Fruit fly (Drosophila melanogaster) whole organism, embryonic: ENCODE data around the gene CG9776.

Experiments used
- CG1024 ChIP-seq: fragments of 200-800 bp; sonication (Bioruptor generic); IDR thresholded peaks from 2 replicates; pipeline ENCODE4 v1.3.6; 2022; ENCODE audit warnings: missing biosample characterization, missing genetic modification characterization
- CG10267 ChIP-seq: fragments of 200-800 bp; sonication (Bioruptor generic); optimal IDR thresholded peaks from 2 replicates; lab custom pipeline; 2018; ENCODE audit warnings: missing biosample characterization, mild to moderate bottlenecking, missing genetic modification characterization, moderate library complexity
- CG10274 ChIP-seq: fragments of 200-800 bp; sonication (Bioruptor generic); optimal IDR thresholded peaks from 3 replicates; lab custom pipeline; 2017; ENCODE audit warnings: missing biosample characterization, mild to moderate bottlenecking, missing genetic modification characterization
- CG10959 ChIP-seq: fragments of 200-800 bp; sonication (Bioruptor generic); IDR thresholded peaks from 2 replicates; pipeline ENCODE4 v1.3.6; 2022; ENCODE audit warnings: missing biosample characterization, missing genetic modification characterization
- CG11398 ChIP-seq: fragments of 200-800 bp; sonication (Bioruptor generic); optimal IDR thresholded peaks from 2 replicates; lab custom pipeline; 2016; ENCODE audit warnings: missing biosample characterization, missing genetic modification characterization
- CG15073 ChIP-seq: fragments of 200-800 bp; sonication (Bioruptor generic); optimal IDR thresholded peaks from 2 replicates; lab custom pipeline; 2016; ENCODE audit warnings: missing biosample characterization, missing genetic modification characterization
- CG17361 ChIP-seq: fragments of 200-800 bp; sonication (Bioruptor generic); IDR thresholded peaks from 3 replicates; pipeline ENCODE4 v1.3.6; 2022; ENCODE audit warnings: missing biosample characterization, missing genetic modification characterization
- CG2120 ChIP-seq: fragments of 200-800 bp; sonication (Bioruptor generic); optimal IDR thresholded peaks from 3 replicates; lab custom pipeline; 2016; ENCODE audit warnings: missing biosample characterization, missing genetic modification characterization
- CG2712 ChIP-seq: fragments of 200-800 bp; optimal IDR thresholded peaks from 3 replicates; lab custom pipeline; 2019; ENCODE audit warnings: missing biosample characterization, mild to moderate bottlenecking, missing genetic modification characterization, moderate library complexity
- CG31224 ChIP-seq: fragments of 200-800 bp; sonication (Bioruptor generic); IDR thresholded peaks from 2 replicates; pipeline ENCODE4 v1.3.6; 2022; ENCODE audit warnings: missing biosample characterization, missing genetic modification characterization
- CG31388 ChIP-seq: fragments of 200-800 bp; sonication (Bioruptor generic); optimal IDR thresholded peaks from 2 replicates; lab custom pipeline; 2016; ENCODE audit warnings: missing biosample characterization, missing genetic modification characterization
- CG33213 ChIP-seq: fragments of 200-800 bp; sonication (Bioruptor generic); optimal IDR thresholded peaks from 3 replicates; lab custom pipeline; 2016; ENCODE audit warnings: missing biosample characterization, missing genetic modification characterization
- CG3838 ChIP-seq: fragments of 200-800 bp; sonication (Bioruptor generic); optimal IDR thresholded peaks from 3 replicates; lab custom pipeline; 2016; ENCODE audit warnings: missing biosample characterization, missing genetic modification characterization
- CG3847 ChIP-seq: fragments of 200-800 bp; sonication (Bioruptor generic); IDR thresholded peaks from 2 replicates; pipeline ENCODE4 v1.3.6; 2022; ENCODE audit warnings: missing biosample characterization, missing genetic modification characterization
- CG4360 ChIP-seq: fragments of 200-800 bp; sonication (Bioruptor generic); IDR thresholded peaks from 2 replicates; pipeline ENCODE4 v1.3.6; 2022; ENCODE audit warnings: missing biosample characterization, missing genetic modification characterization
- CG5245 ChIP-seq: fragments of 200-800 bp; sonication (Bioruptor generic); optimal IDR thresholded peaks from 3 replicates; lab custom pipeline; 2016; ENCODE audit warnings: missing biosample characterization, missing genetic modification characterization
- CG7963 ChIP-seq: fragments of 200-800 bp; sonication (Bioruptor generic); IDR thresholded peaks from 3 replicates; pipeline ENCODE4 v1.3.6; 2022; ENCODE audit warnings: missing biosample characterization, missing genetic modification characterization; ENCODE audit not compliant: partially characterized antibody
- CG8478 ChIP-seq: fragments of >200 bp; optimal IDR thresholded peaks from 2 replicates; lab custom pipeline; 2018
- CG8765 ChIP-seq: fragments of 200-800 bp; sonication (Bioruptor generic); IDR thresholded peaks from 2 replicates; pipeline ENCODE4 v1.3.6; 2022; ENCODE audit warnings: missing biosample characterization, missing genetic modification characterization
- CG8944 ChIP-seq: fragments of 200-800 bp; sonication (Bioruptor generic); optimal IDR thresholded peaks from 3 replicates; lab custom pipeline; 2016; ENCODE audit warnings: missing biosample characterization, missing genetic modification characterization
- Dad ChIP-seq: fragments of 200-800 bp; sonication (Bioruptor generic); optimal IDR thresholded peaks from 3 replicates; lab custom pipeline; 2016; ENCODE audit warnings: missing biosample characterization, missing genetic modification characterization
- Dip3 ChIP-seq: fragments of 200-800 bp; sonication (Bioruptor generic); optimal IDR thresholded peaks from 3 replicates; lab custom pipeline; 2016; ENCODE audit warnings: missing biosample characterization, missing genetic modification characterization
- Dref ChIP-seq: fragments of 200-800 bp; sonication (Bioruptor generic); IDR thresholded peaks from 2 replicates; pipeline ENCODE4 v1.3.6; 2022; ENCODE audit warnings: missing biosample characterization, missing genetic modification characterization
- Drgx ChIP-seq: fragments of 200-800 bp; sonication (Bioruptor generic); IDR thresholded peaks from 2 replicates; pipeline ENCODE4 v1.3.6; 2022; ENCODE audit warnings: missing biosample characterization, missing genetic modification characterization
- E2f1 ChIP-seq: fragments of 200-800 bp; sonication (Bioruptor generic); IDR thresholded peaks from 2 replicates; pipeline ENCODE4 v1.3.6; 2022; ENCODE audit warnings: missing biosample characterization, missing genetic modification characterization
- ERR ChIP-seq: fragments of 200-800 bp; sonication (Bioruptor generic); optimal IDR thresholded peaks from 2 replicates; lab custom pipeline; 2016; ENCODE audit warnings: missing biosample characterization, missing genetic modification characterization
- Fer1 ChIP-seq: fragments of 200-800 bp; sonication (Bioruptor generic); optimal IDR thresholded peaks from 2 replicates; lab custom pipeline; 2017; ENCODE audit warnings: missing biosample characterization, mild to moderate bottlenecking, missing genetic modification characterization
- Gsc ChIP-seq: fragments of 200-800 bp; sonication (Bioruptor generic); IDR thresholded peaks from 2 replicates; pipeline ENCODE4 v1.3.6; 2022; ENCODE audit warnings: missing biosample characterization, missing genetic modification characterization
- Hand ChIP-seq: fragments of 200-800 bp; sonication (Bioruptor generic); optimal IDR thresholded peaks from 2 replicates; lab custom pipeline; 2017; ENCODE audit warnings: mild to moderate bottlenecking, missing biosample characterization, missing genetic modification reagents, missing genetic modification characterization
- Hr78 ChIP-seq, 2 experiments: fragments of 200-800 bp in 1 of 2; fragments of >200 bp in 1 of 2; sonication (Bioruptor generic) in 1 of 2; optimal IDR thresholded peaks; 2 replicates each; lab custom pipeline; 2017 to 2019; ENCODE audit warnings: missing biosample characterization in 2 of 2, missing genetic modification characterization in 2 of 2, mild to moderate bottlenecking in 1 of 2, moderate library complexity in 1 of 2
- Hsf ChIP-seq: fragments of 200-800 bp; sonication (Bioruptor generic); optimal IDR thresholded peaks from 3 replicates; lab custom pipeline; 2016; ENCODE audit warnings: missing biosample characterization, missing genetic modification characterization
- Lhr ChIP-seq: fragments of 200-800 bp; sonication (Bioruptor generic); optimal IDR thresholded peaks from 3 replicates; lab custom pipeline; 2017; ENCODE audit warnings: mild to moderate bottlenecking, missing biosample characterization, missing genetic modification reagents, missing genetic modification characterization
- Mad ChIP-seq: fragments of 200-800 bp; sonication (Bioruptor generic); optimal IDR thresholded peaks from 2 replicates; lab custom pipeline; 2016; ENCODE audit warnings: missing biosample characterization, missing genetic modification characterization
- Med ChIP-seq: fragments of 200-800 bp; sonication (Bioruptor generic); peaks from one replicate; lab custom pipeline; 2016; ENCODE audit warnings: missing biosample characterization, missing genetic modification characterization, mild to moderate bottlenecking, inconsistent platforms, moderate library complexity
- NC2β ChIP-seq: fragments of 200-800 bp; sonication (Bioruptor generic); optimal IDR thresholded peaks from 2 replicates; lab custom pipeline; 2016; ENCODE audit warnings: missing biosample characterization, missing genetic modification characterization
- Opbp ChIP-seq: fragments of 200-800 bp; sonication (Bioruptor generic); IDR thresholded peaks from 3 replicates; pipeline ENCODE4 v1.3.6; 2022; ENCODE audit warnings: missing biosample characterization, missing genetic modification characterization; ENCODE audit not compliant: partially characterized antibody
- Rx ChIP-seq: fragments of 200-800 bp; sonication (Bioruptor generic); IDR thresholded peaks from 2 replicates; pipeline ENCODE4 v1.3.6; 2022; ENCODE audit warnings: missing biosample characterization, missing genetic modification characterization
- ara ChIP-seq: fragments of 200-800 bp; sonication (Bioruptor generic); IDR thresholded peaks from 2 replicates; pipeline ENCODE4 v1.3.6; 2022; ENCODE audit warnings: missing biosample characterization, missing genetic modification characterization
- bowl ChIP-seq: fragments of 200-800 bp; sonication (Bioruptor generic); IDR thresholded peaks from 2 replicates; pipeline ENCODE4 v1.3.6; 2022; ENCODE audit warnings: missing biosample characterization, missing genetic modification characterization
- crc ChIP-seq: fragments of 200-800 bp; sonication (Bioruptor generic); optimal IDR thresholded peaks from 2 replicates; lab custom pipeline; 2016; ENCODE audit warnings: missing biosample characterization, missing genetic modification characterization
- eve ChIP-seq, 2 experiments: fragments of >200 bp; optimal IDR thresholded peaks; 2 replicates each; lab custom pipeline; 2017; ENCODE audit warnings: missing biosample characterization in 2 of 2, missing genetic modification characterization in 2 of 2
- fru ChIP-seq: fragments of >200 bp; optimal IDR thresholded peaks from 2 replicates; lab custom pipeline; 2017
- gcm ChIP-seq: fragments of 200-800 bp; sonication (Bioruptor generic); optimal IDR thresholded peaks from 2 replicates; lab custom pipeline; 2019; ENCODE audit warnings: missing biosample characterization, mild to moderate bottlenecking, missing genetic modification characterization, moderate library complexity
- grau ChIP-seq: fragments of 200-800 bp; optimal IDR thresholded peaks from 3 replicates; lab custom pipeline; 2019; ENCODE audit warnings: missing biosample characterization, mild to moderate bottlenecking, missing genetic modification characterization, moderate library complexity
- gsb-n ChIP-seq: fragments of 200-800 bp; sonication (Bioruptor generic); optimal IDR thresholded peaks from 3 replicates; lab custom pipeline; 2018; ENCODE audit warnings: missing biosample characterization, mild to moderate bottlenecking, missing genetic modification characterization
- hbn ChIP-seq: fragments of 200-800 bp; sonication (Bioruptor generic); IDR thresholded peaks from 2 replicates; pipeline ENCODE4 v1.3.6; 2022; ENCODE audit warnings: missing biosample characterization, missing genetic modification characterization; ENCODE audit not compliant: partially characterized antibody
- insv ChIP-seq, 2 experiments: fragments of 200-800 bp; sonication (Bioruptor generic); optimal IDR thresholded peaks; 3 replicates each; lab custom pipeline; 2016 to 2018; ENCODE audit warnings: missing biosample characterization in 2 of 2, missing genetic modification characterization in 2 of 2
- knrl ChIP-seq: fragments of 200-800 bp; sonication (Bioruptor generic); IDR thresholded peaks from 3 replicates; pipeline ENCODE4 v1.3.6; 2022; ENCODE audit warnings: missing biosample characterization, missing genetic modification characterization; ENCODE audit not compliant: partially characterized antibody
- lab ChIP-seq: fragments of 200-800 bp; sonication (Bioruptor generic); optimal IDR thresholded peaks from 3 replicates; lab custom pipeline; 2017; ENCODE audit warnings: missing biosample characterization, missing genetic modification characterization, mild to moderate bottlenecking, moderate library complexity, missing genetic modification reagents
- repo ChIP-seq: fragments of 200-800 bp; sonication (Bioruptor generic); optimal IDR thresholded peaks from 2 replicates; lab custom pipeline; 2016; ENCODE audit warnings: missing biosample characterization, missing genetic modification characterization
- sqz ChIP-seq: fragments of 200-800 bp; sonication (Bioruptor generic); optimal IDR thresholded peaks from 3 replicates; lab custom pipeline; 2018; ENCODE audit warnings: missing biosample characterization, mild to moderate bottlenecking, missing genetic modification characterization
- tin ChIP-seq: fragments of 200-800 bp; sonication (Bioruptor generic); optimal IDR thresholded peaks from 3 replicates; lab custom pipeline; 2016; ENCODE audit warnings: missing biosample characterization, missing genetic modification characterization
- tup ChIP-seq: fragments of 200-800 bp; sonication (Bioruptor generic); optimal IDR thresholded peaks from 2 replicates; lab custom pipeline; 2016; ENCODE audit warnings: missing biosample characterization, mild to moderate bottlenecking, missing genetic modification characterization, moderate library complexity

CG9776 gene

DNA sequence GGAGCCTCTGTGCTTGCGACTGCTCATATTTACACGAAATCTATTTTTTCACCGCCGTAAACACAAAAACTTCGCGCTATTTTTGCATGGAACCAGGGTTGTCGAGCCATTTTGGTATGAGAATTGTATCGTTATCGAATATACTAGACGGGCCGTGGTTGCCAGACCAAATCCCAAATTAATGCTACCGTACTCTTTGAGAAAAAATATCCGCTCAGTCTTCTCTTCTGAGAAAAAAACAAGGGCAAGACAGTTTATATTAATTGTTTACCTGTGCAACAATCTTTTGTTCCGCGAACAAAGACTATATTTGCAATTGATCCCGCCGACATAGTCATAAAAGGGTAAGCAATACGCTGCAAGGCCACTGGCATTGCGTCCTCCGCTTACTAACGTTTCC is 3.7 kb upstream of the CG9776 start, which contains the start of the genes Skp2 and CG1103 (continued):
- TF ChIP-seq CG3838 (GFP tag; lab: Kevin White, UChicago): no peak
- no peak for TF ChIP-seq CG1024 (GFP tag; lab: Robert Waterston, UW)
- no peak for TF ChIP-seq crc (GFP tag; lab: Kevin White, UChicago)
- no peak for TF ChIP-seq knrl
- no peak for TF ChIP-seq CG31388 (GFP tag; lab: Kevin White, UChicago)
- TF ChIP-seq Mad (GFP tag; lab: Kevin White, UChicago): no peak
- no peak for TF ChIP-seq Dad (GFP tag; lab: Kevin White, UChicago)
- TF ChIP-seq bowl (GFP tag; lab: Robert Waterston, UW): no peak
- TF ChIP-seq NC2β (GFP tag; lab: Kevin White, UChicago): no peak
- no peak for TF ChIP-seq repo
- no peak for TF ChIP-seq tup (GFP tag; lab: Kevin White, UChicago)
- peak; percentile 26 for TF ChIP-seq CG33213 (GFP tag; lab: Kevin White, UChicago)
- peak; percentile 42 for TF ChIP-seq CG2712 (tag; lab: Kevin White, UChicago)
- TF ChIP-seq CG3847: peak; percentile 75
- TF ChIP-seq CG4360: no peak
- TF ChIP-seq ara: no peak
- no peak for TF ChIP-seq insv (GFP tag; optimal IDR thresholded peaks at IDR 0.05; lab: Kevin White, UChicago)
- TF ChIP-seq grau (tag; lab: Kevin White, UChicago): no peak
- TF ChIP-seq fru (lab: Kevin White, UChicago): no peak
- TF ChIP-seq Hsf (GFP tag; lab: Kevin White, UChicago): no peak
- no peak for TF ChIP-seq tin (GFP tag; lab: Kevin White, UChicago)
- peak; percentile 59 for TF ChIP-seq Lhr (GFP tag; lab: Kevin White, UChicago)
- peak; percentile 76 for TF ChIP-seq Med (GFP tag; lab: Kevin White, UChicago)
- no peak for TF ChIP-seq Hand (GFP tag; lab: Kevin White, UChicago)
- no peak for TF ChIP-seq Fer1 (GFP tag; lab: Kevin White, UChicago)
- TF ChIP-seq CG8765: no peak
- TF ChIP-seq CG15073 (GFP tag; lab: Kevin White, UChicago): no peak
- no peak for TF ChIP-seq CG10274
- 0 out of 3 replicates have a peak, but pooled peaks have one; percentile 39 for TF ChIP-seq CG7963
- TF ChIP-seq gcm (GFP tag; lab: Kevin White, UChicago): no peak
- no peak for TF ChIP-seq gsb-n (tag; lab: Kevin White, UChicago)
- TF ChIP-seq Dref: peak; percentile 79
- no peak for TF ChIP-seq eve (GFP tag; optimal IDR thresholded peaks at IDR 0.05; lab: Kevin White, UChicago)
- TF ChIP-seq CG10959 (GFP tag; lab: Robert Waterston, UW): no peak
- TF ChIP-seq Gsc (GFP tag; lab: Robert Waterston, UW): no peak
- no peak for TF ChIP-seq CG31224
- TF ChIP-seq CG8478 (lab: Kevin White, UChicago): no peak
- TF ChIP-seq Dip3 (GFP tag; lab: Kevin White, UChicago): peak; percentile 56
- no peak for TF ChIP-seq Drgx (GFP tag; lab: Robert Waterston, UW)
- TF ChIP-seq CG10267 (tag; lab: Kevin White, UChicago): peak; percentile 17
- no peak for TF ChIP-seq CG8944 (GFP tag; lab: Kevin White, UChicago)
- TF ChIP-seq Hr78 (GFP tag; optimal IDR thresholded peaks at IDR 0.05; lab: Kevin White, UChicago): no peak
- no peak for TF ChIP-seq lab
- TF ChIP-seq ERR (GFP tag; lab: Kevin White, UChicago): no peak
- TF ChIP-seq CG11398 (GFP tag; lab: Kevin White, UChicago): no peak
- no peak; the same call in 2 of the 3 replicates for TF ChIP-seq CG17361
- peak; percentile 27; the same call in 1 of the 2 replicates for TF ChIP-seq E2f1
- TF ChIP-seq Rx: no peak
- no peak for TF ChIP-seq sqz (GFP tag; lab: Kevin White, UChicago)
- TF ChIP-seq CG5245 (GFP tag; lab: Kevin White, UChicago): no peak
- no peak for TF ChIP-seq CG2120
- TF ChIP-seq hbn (GFP tag; lab: Robert Waterston, UW): no peak
- peak; percentile 60 for TF ChIP-seq Opbp (GFP tag; lab: Robert Waterston, UW)
